Worm (Caenorhabditis elegans) whole organism, L4/young adult: Measurements from ENCODE around the gene swsn-4.

Experiments used
- W03F9.2 ChIP-seq: fragments of 150-350 bp; optimal IDR thresholded peaks from 2 replicates; lab custom pipeline; 2014; ENCODE audit warnings: missing biosample characterization, missing genetic modification characterization
- dao-5 ChIP-seq: sonication (generic microtip); optimal IDR thresholded peaks from 2 replicates; lab custom pipeline; 2016; ENCODE audit warnings: missing genotype, missing genetic modification characterization, moderate library complexity, missing compliant biosample characterization
- him-1 ChIP-seq: sonication (generic microtip); optimal IDR thresholded peaks from 2 replicates; lab custom pipeline; 2016; ENCODE audit warnings: missing genotype, missing genetic modification reagents, missing genetic modification characterization, missing compliant biosample characterization

ce11 chrIV:11146492-11146891 is 20.7 kb downstream of the swsn-4 start:
- TF ChIP-seq W03F9.2 (tag; lab: Kevin White, UChicago), result no peak
- TF ChIP-seq him-1 (tag; lab: Kevin White, UChicago), result no peak
- TF ChIP-seq dao-5 (tag; lab: Kevin White, UChicago), result no peak
